Worm (Caenorhabditis elegans) whole organism, late embryonic: ENCODE measurements around the gene srd-47.

Source experiments
- F13H6.1 ChIP-seq: sonication (generic microtip); optimal IDR thresholded peaks from 2 replicates; lab custom pipeline; 2016; ENCODE audit warnings: missing genetic modification characterization, missing compliant biosample characterization
- ama-1 ChIP-seq: fragments of 150-350 bp; optimal IDR thresholded peaks from 2 replicates; lab custom pipeline; 2014
- ets-4 ChIP-seq: sonication (generic microtip); optimal IDR thresholded peaks from 2 replicates; lab custom pipeline; 2016; ENCODE audit warnings: missing genetic modification characterization, missing compliant biosample characterization
- nfya-1 ChIP-seq: sonication (generic microtip); optimal IDR thresholded peaks from 2 replicates; lab custom pipeline; 2017; ENCODE audit warnings: missing genetic modification characterization, mild to moderate bottlenecking, missing compliant biosample characterization, antibody characterized with exemption, moderate library complexity
- npax-4 ChIP-seq: sonication (generic microtip); optimal IDR thresholded peaks from 2 replicates; lab custom pipeline; 2016; ENCODE audit warnings: missing genetic modification characterization, missing compliant biosample characterization
- sox-4 ChIP-seq: sonication (generic microtip); optimal IDR thresholded peaks from 2 replicates; lab custom pipeline; 2017; ENCODE audit warnings: mild to moderate bottlenecking, missing genetic modification characterization, inconsistent platforms, missing compliant biosample characterization
- ttx-3 ChIP-seq: sonication (generic microtip); optimal IDR thresholded peaks from 2 replicates; lab custom pipeline; 2016; ENCODE audit warnings: missing genetic modification reagents, missing genetic modification characterization, missing compliant biosample characterization
- ztf-16 ChIP-seq: sonication (generic microtip); optimal IDR thresholded peaks from 2 replicates; lab custom pipeline; 2017; ENCODE audit warnings: missing genetic modification characterization, missing compliant biosample characterization

DNA sequence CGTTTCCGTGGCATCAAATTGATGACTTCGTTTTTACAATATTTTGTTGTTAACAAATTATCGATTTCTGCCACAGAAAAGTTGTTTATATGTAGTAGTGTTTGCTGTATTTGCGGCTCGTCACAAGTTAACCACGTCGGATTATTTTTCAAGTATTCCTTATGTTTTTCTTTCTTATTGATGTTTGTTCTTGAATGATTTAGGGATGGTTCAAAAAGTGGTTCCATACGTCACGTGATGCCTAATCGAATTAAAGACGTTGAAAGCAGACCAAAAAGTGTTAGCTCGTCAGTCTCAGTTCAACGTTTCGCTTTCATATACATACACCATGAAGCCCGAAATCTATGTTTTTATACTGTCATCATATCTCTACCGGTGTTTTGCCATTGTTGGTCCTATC is 47.9 kb upstream of the srd-47 start, which contains the start of gene lips-2:
- no peak for TF ChIP-seq npax-4
- TF ChIP-seq ttx-3 (tag; lab: Kevin White, UChicago) = no peak
- no peak for TF ChIP-seq ztf-16 (tag; lab: Kevin White, UChicago)
- no peak for TF ChIP-seq sox-4 (tag; lab: Kevin White, UChicago)
- no peak for TF ChIP-seq ets-4 (tag; lab: Kevin White, UChicago)
- TF ChIP-seq nfya-1 = no peak
- TF ChIP-seq ama-1 (lab: Kevin White, UChicago) = no peak
- TF ChIP-seq F13H6.1 = no peak
